Fruit fly (Drosophila melanogaster): ENCODE measurements around the gene pic.

Gene pic

dm6 chr3R:13088395-13088794 lies 36.4 kb downstream of the pic start, which contains the start of gene timeout:
timeout (plus strand) TSS chr3R:13088651.
- TF ChIP-seq Snoo (tag; optimal IDR thresholded peaks at IDR 0.05) (no peak), Pif1B (GFP tag; optimal IDR thresholded peaks at IDR 0.05) (no peak), D1 (tag; optimal IDR thresholded peaks at IDR 0.05) (peak; percentile 13)

- TF ChIP-seq Pif1A (GFP tag; optimal IDR thresholded peaks at IDR 0.05) (no peak), CG34367 (tag; optimal IDR thresholded peaks at IDR 0.05) (no peak)
Observed at dm6 chr3R:13088942-13089341, 36.9 kb downstream of the pic start, which contains the start of gene CG34308. CG34308 (plus strand) TSS chr3R:13089242.

DNA sequence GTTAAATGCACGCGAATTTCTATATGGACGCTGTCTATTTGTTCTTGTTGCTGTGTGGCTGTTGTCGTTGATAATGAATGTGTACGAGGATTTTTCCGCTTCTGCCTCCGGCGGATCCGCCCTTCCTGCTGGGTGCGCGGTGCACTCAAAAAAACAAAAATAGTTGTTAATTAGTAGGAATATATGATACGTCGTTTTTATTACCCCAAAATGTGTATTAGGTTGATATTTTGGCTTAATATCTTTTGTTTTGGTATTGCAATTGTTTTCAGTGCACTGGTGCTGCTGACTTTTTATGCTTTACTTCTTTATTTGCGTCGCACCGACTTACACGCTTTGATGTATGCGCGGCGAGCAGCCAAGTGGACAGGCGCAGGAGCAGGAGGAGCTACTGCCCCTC lies 39.6 kb downstream of the pic start:
- TF ChIP-seq CG15710 (tag; optimal IDR thresholded peaks at IDR 0.05) (peak; percentile 35), Pif1B (GFP tag; optimal IDR thresholded peaks at IDR 0.05) (no peak), D1 (tag; optimal IDR thresholded peaks at IDR 0.05) (no peak), CG12605 (GFP tag; IDR thresholded peaks at IDR 0.05) (peak; percentile 15; the same call in 1 of the 2 replicates), gl (tag; optimal IDR thresholded peaks at IDR 0.05) (no peak), CG10348 (GFP tag; IDR thresholded peaks at IDR 0.05) (no peak), Ets98B (GFP tag; IDR thresholded peaks at IDR 0.05) (no peak), CG9948 (tag; optimal IDR thresholded peaks at IDR 0.05) (no peak), CG34367 (tag; optimal IDR thresholded peaks at IDR 0.05) (no peak), EcR (GFP tag; optimal IDR thresholded peaks at IDR 0.05) (no peak), rn (GFP tag; IDR thresholded peaks at IDR 0.05) (no peak), CG4496 (GFP tag; IDR thresholded peaks at IDR 0.05) (peak; percentile 35; the same call in 1 of the 3 replicates), CG14655 (GFP tag; optimal IDR thresholded peaks at IDR 0.05) (peak; percentile 22), CG17806 (tag; optimal IDR thresholded peaks at IDR 0.05) (no peak), CG8159 (tag; optimal IDR thresholded peaks at IDR 0.05) (peak; percentile 45), Pif1A (GFP tag; optimal IDR thresholded peaks at IDR 0.05) (peak; percentile 16), CG8301 (tag; optimal IDR thresholded peaks at IDR 0.05) (no peak), Snoo (tag; optimal IDR thresholded peaks at IDR 0.05) (no peak), CG32121 (GFP tag; IDR thresholded peaks at IDR 0.05) (no peak)
